Worm (Caenorhabditis elegans): ENCODE results near the gene F44G4.5.
A peak's percentile ranks its signal among the peaks of the same experiment; 100 is the strongest.

Gene F44G4.5

DNA sequence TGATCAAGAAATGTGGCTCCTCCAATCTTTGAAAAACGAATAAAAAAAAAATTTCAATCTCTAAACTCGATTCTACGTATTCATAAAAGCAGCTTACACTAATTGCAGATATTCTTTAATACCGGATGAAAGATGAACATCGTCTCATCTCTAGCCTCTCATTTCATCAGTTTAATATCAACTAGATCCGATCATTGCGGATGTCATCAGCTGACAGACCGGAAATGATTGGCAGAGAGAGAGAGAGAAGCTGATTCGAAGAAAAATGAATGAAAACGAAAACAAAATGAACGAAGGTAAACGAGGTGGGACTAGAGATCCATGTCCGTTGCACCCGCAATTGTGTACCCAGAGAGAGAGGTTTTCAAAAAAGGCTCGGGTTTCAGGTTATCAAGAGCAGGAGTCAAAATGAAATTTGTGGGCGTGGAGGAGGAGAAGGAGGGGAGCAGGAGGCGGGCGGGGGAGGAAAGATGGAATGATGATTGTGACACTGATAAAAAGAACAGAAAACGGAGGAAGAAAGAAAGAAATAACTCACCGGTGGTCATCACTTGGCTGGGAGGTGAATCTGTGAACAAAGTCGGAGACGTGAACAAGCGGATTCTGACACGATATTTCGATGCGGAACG lies 14.8 kb upstream of the F44G4.5 start:
- TF ChIP-seq nfya-1 (tag; optimal IDR thresholded peaks at IDR 0.05; ENCODE audit: insufficient read depth), result no peak
- TF ChIP-seq nhr-11 (tag; optimal IDR thresholded peaks at IDR 0.05), result peak; percentile 43

DNA sequence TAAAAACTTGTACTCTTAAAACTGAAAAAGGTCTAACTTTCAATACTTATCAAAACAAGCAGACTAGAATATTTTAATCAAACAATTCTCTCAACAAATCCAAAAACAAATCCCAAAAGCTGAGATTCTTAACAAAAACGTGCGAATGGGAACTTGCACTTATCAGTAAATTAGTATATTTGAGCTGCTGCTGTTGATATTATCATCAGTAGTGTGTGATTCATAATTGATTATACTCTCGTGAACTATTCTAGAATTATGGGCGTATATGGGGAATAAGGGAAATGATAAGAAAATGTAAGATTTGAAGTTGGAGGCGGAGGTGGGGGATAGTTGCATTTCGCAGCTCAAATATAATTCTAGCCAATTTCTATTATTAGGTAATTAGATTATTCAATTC lies 14.0 kb upstream of the F44G4.5 start:
- TF ChIP-seq ZK546.5 (tag; optimal IDR thresholded peaks at IDR 0.05) (no peak), skn-1 (tag; optimal IDR thresholded peaks at IDR 0.05) (peak; percentile 39), elt-2 (tag; optimal IDR thresholded peaks at IDR 0.05) (peak; percentile 34), pqm-1 (tag; optimal IDR thresholded peaks at IDR 0.05) (peak; percentile 13), ama-1 (optimal IDR thresholded peaks at IDR 0.05) (no peak), egl-5 (tag; optimal IDR thresholded peaks at IDR 0.05) (no peak)

DNA sequence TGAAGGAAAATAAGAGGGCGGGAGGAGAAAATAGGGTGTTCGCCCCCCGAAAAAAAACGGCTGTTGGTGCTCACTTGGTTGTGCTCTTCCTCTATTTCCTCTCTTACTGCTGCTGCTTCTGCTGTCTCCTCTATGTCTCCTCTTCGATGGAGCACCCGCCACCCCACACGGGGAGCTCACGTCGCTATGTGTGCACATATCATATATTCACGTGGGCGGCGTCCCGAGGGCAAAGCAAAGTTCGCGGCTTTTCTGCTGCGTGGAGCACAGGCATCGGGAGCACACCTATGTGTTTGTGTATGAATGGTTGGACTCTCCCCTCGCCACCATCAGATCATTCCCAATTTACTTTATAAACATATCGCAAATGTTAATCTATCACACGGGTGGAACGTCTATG lies 13.1 kb upstream of the F44G4.5 start:
- TF ChIP-seq nfya-1 (tag; optimal IDR thresholded peaks at IDR 0.05; ENCODE audit: insufficient read depth) (peak; percentile 52), ceh-82 (tag; optimal IDR thresholded peaks at IDR 0.05) (no peak), pha-4 (tag; optimal IDR thresholded peaks at IDR 0.05) (peak; percentile 73)

DNA sequence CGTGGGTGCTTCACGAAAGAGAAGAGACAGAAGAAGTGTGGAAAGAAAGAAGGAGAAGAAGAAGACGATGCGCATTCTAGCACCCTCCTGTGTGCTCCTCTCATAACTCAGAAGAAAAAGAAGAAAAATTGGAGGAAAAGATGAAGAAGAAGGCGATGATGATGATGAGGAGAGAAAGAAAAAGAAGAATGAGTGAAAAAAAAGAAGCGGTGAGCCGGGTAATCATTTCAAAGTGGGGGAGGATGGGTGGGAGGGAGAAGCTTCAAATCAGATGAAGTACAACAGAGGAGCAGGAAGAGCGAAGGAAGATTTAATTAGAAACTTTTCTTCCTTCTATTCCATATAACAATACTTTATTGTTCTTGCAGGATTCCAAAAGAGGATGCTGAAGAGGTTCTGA lies 10.5 kb upstream of the F44G4.5 start:
- TF ChIP-seq eor-1 (tag; optimal IDR thresholded peaks at IDR 0.05) (no peak), nhr-237 (tag; optimal IDR thresholded peaks at IDR 0.05) (no peak), aly-2 (tag; optimal IDR thresholded peaks at IDR 0.05) (no peak), fos-1 (tag; optimal IDR thresholded peaks at IDR 0.05) (no peak), pqm-1 (tag; optimal IDR thresholded peaks at IDR 0.05) (no peak), nfya-1 (tag; optimal IDR thresholded peaks at IDR 0.05; ENCODE audit: insufficient read depth) (peak; percentile 5), lin-15B (tag; optimal IDR thresholded peaks at IDR 0.05) (no peak), ztf-11 (tag; optimal IDR thresholded peaks at IDR 0.05) (no peak), unc-39 (tag; optimal IDR thresholded peaks at IDR 0.05) (no peak), pha-4 (tag; optimal IDR thresholded peaks at IDR 0.05) (no peak), elt-1 (tag; optimal IDR thresholded peaks at IDR 0.05) (no peak), nhr-67 (tag; optimal IDR thresholded peaks at IDR 0.05) (no peak), fkh-10 (GFP tag; optimal IDR thresholded peaks at IDR 0.05) (peak; percentile 41), hmg-11 (tag; optimal IDR thresholded peaks at IDR 0.05) (no peak)

DNA sequence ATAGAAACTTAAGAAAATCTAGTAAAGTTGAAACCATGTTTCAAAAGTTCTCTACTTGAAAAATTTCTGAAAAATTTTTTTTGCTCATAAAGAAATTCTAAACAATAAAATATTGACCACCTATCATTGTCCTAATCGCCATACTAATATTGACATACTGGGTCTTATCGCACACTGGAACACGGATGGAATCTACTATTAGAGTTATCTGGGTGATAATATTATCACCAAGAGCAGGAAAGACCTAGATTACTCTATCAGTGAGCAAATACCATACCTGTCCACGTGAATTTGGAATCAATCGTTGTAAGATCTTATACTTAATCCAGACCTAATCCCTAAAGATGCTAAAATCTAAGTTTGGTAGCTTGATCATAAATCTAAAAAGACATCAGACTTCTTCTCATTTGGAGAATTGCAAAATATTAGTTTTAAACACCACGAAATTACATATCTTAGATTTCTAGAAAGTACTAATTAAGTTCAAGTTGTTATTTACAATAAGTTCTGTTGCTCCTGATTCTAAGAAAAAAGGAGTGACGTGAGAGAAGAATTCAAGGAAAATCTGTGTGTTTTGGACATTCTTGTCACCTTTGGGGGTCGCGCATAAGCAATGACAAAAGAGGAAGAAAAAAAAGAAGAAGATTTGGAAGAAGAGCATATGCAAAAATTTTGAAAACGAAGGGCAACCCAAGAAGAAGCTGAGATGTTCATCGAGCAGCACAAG lies 9.9 kb upstream of the F44G4.5 start:
- TF ChIP-seq elt-2 (tag; optimal IDR thresholded peaks at IDR 0.05), result peak; percentile 36
- no peak for TF ChIP-seq pqm-1 (tag; optimal IDR thresholded peaks at IDR 0.05)

DNA sequence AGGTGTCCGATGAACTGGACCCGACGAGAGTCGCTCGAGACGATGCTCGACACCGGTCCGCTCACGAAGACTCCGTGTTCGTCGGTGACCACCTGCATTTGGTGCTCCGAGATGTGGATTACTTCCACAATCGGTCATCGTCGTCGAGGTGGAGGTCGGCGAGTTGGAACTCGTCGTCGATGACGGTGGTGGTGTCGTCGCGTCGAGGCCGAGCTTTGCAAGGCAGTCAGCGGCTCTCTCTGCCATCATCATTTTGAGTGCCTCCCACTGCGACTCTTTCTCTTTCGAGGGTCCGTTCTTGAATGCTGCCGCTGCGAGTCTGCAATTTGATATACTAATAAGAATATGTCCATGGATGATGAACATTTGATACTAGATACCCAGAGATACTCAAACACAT lies 7.5 kb upstream of the F44G4.5 start:
- no peak for TF ChIP-seq elt-1 (tag; optimal IDR thresholded peaks at IDR 0.05)
- no peak for TF ChIP-seq daf-12 (tag; optimal IDR thresholded peaks at IDR 0.05)
- TF ChIP-seq mdl-1 (tag; optimal IDR thresholded peaks at IDR 0.05), result no peak
- no peak for TF ChIP-seq nhr-11 (tag; optimal IDR thresholded peaks at IDR 0.05)
- no peak for TF ChIP-seq unc-62 (GFP tag; optimal IDR thresholded peaks at IDR 0.05)
- no peak for TF ChIP-seq tbx-2 (tag; optimal IDR thresholded peaks at IDR 0.05)
- no peak for TF ChIP-seq ceh-82 (tag; optimal IDR thresholded peaks at IDR 0.05)

DNA sequence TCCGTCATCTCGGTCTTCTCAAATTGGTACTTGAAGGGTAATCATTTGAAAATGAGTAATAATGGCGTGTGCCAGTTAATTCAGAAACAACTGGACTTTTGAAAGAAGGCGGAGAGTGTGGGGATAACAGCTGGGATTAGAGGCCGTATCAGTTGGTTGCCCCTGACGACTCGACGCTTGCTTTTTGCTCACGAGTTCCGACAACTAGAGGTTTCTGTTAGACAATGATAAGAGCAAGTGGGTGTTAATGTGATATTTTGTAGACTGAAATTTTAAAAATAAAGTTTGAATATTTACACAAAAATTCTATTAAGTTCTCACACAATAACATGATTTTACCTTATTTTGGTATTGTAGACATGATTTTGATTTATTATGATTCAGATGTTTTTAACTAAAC lies 4.8 kb upstream of the F44G4.5 start, which contains the start of gene F44G4.7:
TSS of gene F44G4.7 (minus strand) at position 101 of the 400 bp plus-strand sequence.
- TF ChIP-seq ceh-28 (tag; optimal IDR thresholded peaks at IDR 0.05) (no peak), unc-62 (GFP tag; optimal IDR thresholded peaks at IDR 0.05) (no peak), ztf-4 (tag; optimal IDR thresholded peaks at IDR 0.05) (no peak), nhr-23 (tag; optimal IDR thresholded peaks at IDR 0.05) (no peak), nhr-25 (tag; optimal IDR thresholded peaks at IDR 0.05) (no peak), ztf-11 (tag; optimal IDR thresholded peaks at IDR 0.05) (no peak), nhr-67 (tag; optimal IDR thresholded peaks at IDR 0.05) (no peak), lsy-12 (tag; optimal IDR thresholded peaks at IDR 0.05) (no peak), pqm-1 (tag; optimal IDR thresholded peaks at IDR 0.05) (no peak)

Measured in whole organism, L3 larva.